Worm (Caenorhabditis elegans): ENCODE measurements around the gene enri-1.

enri-1 gene

DNA sequence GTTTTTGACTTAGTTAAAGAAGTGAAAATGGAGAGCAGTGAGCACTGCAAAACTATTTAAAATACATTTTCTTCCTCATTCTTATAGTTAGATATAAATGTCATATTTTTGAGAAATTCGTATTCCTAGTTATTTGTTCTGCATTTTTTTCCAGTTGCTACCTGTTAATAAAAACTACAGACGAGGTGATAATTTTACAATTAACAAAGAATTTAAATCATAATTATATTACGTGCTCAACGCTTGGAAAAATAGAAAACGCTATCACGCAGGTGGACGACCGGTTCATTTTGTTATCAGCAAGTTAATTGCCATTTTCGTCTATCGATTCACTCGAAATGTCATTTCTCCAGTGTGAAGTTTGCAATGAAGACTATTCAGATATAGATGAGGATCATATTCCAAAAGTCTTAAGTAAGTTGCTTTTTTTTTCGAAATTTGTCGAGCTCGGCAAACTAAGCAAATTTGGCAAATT lies 23.5 kb downstream of the enri-1 start, which contains the start of the genes ZK1240.5 and ZK1240.9:
Gene ZK1240.5, minus strand, starts transcription at position 51 of the 475 bp plus-strand sequence.
Gene ZK1240.9, plus strand, starts transcription at position 307 of the 475 bp plus-strand sequence.
- TF ChIP-seq tab-1 (GFP tag; IDR thresholded peaks at IDR 0.05) (no peak), ref-1 (GFP tag; conservative IDR thresholded peaks at IDR 0.05) (no peak), T22C8.4 (GFP tag; IDR thresholded peaks at IDR 0.05) (no peak), klf-2 (GFP tag; conservative IDR thresholded peaks at IDR 0.05) (no peak), med-1 (GFP tag; optimal IDR thresholded peaks at IDR 0.05; ENCODE audit: insufficient read depth) (no peak), flt-1 (GFP tag; IDR thresholded peaks at IDR 0.05) (no peak), ztf-29 (GFP tag; IDR thresholded peaks at IDR 0.05) (no peak), ztf-23 (GFP tag; IDR thresholded peaks at IDR 0.05) (no peak), cog-1 (tag; optimal IDR thresholded peaks at IDR 0.05) (no peak)

DNA sequence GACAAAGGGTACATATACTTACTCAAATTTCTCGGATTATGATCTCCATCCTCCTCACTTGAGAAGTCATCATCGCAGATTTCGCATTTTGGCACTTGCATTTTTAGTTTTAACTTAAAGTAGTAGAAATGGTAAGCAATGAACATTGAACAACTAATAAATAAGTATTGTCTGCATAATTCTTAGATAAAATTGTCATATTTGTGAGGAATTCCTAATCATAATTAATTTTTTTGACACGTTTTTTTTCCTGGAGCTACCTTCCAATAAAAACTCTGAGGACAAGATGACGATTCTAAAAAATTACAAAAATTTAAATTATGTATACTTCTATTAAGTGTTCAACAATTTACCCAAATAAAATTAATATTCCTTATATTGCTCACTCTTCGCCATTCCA lies 28.7 kb downstream of the enri-1 start, which contains the start of the genes trim-21 and B0281.1:
Gene trim-21, minus strand, starts transcription at position 101 of the 400 bp plus-strand sequence.
Gene B0281.1, plus strand, starts transcription at position 321 of the 400 bp plus-strand sequence.
- TF ChIP-seq flt-1 (GFP tag; IDR thresholded peaks at IDR 0.05): no peak
- TF ChIP-seq T22C8.4 (GFP tag; IDR thresholded peaks at IDR 0.05): no peak
- TF ChIP-seq med-1 (GFP tag; optimal IDR thresholded peaks at IDR 0.05; ENCODE audit: insufficient read depth): no peak
- no peak for TF ChIP-seq ref-1 (GFP tag; conservative IDR thresholded peaks at IDR 0.05)

DNA sequence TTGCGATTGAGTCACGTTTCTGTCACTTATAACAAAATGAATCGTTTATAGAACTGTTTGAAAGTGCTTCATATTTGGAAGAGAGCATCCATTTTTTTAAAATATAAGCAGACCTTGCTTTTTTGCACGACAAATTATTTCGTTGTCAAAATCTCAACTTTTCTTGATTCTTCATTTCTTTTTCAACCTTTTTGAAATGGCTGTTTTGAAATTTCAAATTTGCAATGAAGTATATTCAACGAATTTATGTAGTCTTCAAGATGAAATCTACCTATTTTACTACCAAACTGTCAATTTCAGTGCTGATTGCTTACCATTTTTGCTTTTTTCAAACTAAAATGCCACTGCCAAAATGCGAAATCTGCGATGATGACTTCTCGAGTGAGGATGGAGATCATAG lies 34.7 kb downstream of the enri-1 start, which contains the start of gene B0281.3:
Gene B0281.3, plus strand, starts transcription at position 301 of the 400 bp plus-strand sequence.
- TF ChIP-seq med-1 (GFP tag; optimal IDR thresholded peaks at IDR 0.05; ENCODE audit: insufficient read depth): no peak

DNA sequence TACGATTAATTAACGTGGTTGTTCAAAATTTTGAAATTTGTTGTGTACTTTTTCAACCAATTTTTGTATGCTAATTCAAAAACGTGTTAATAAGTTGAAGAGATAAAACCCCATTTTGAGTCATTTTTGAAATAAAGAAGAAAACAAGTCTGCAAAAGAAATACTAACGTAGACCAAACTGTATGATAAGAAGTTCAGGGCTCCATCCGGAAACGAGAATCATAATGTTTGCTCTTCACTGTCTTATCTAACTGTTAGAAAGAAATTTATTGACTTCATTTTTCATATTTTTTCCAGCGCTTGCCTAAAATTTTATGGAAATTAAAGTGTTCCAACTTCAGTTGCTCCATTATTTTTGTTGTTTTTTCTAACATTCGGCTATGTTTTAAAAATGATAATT lies 35.9 kb downstream of the enri-1 start:
- TF ChIP-seq flt-1 (GFP tag; IDR thresholded peaks at IDR 0.05) (no peak), klf-2 (GFP tag; conservative IDR thresholded peaks at IDR 0.05) (no peak), ztf-29 (GFP tag; IDR thresholded peaks at IDR 0.05) (no peak), tab-1 (GFP tag; IDR thresholded peaks at IDR 0.05) (no peak), cog-1 (tag; optimal IDR thresholded peaks at IDR 0.05) (no peak)

DNA sequence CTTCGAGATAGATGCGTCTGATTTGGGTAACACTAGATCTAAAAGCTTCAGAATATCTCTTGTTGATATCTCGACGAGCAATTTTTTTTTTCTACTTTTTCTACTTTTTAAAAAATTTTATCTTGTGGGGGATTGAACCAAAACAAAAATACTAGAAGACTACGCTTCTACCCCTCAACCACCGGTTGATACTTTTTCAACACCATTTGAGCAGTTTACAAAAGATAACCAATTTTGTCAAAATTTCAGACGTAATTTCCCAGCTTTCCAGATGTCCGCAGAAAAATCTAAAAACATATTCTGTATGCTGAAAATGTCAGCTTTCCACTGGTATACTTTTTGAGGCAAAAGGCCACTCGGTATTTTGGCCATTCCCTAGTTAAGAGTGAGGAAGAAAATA lies 36.8 kb downstream of the enri-1 start:
- TF ChIP-seq cog-1 (tag; optimal IDR thresholded peaks at IDR 0.05): no peak
- TF ChIP-seq ztf-29 (GFP tag; IDR thresholded peaks at IDR 0.05): no peak
- no peak for TF ChIP-seq flt-1 (GFP tag; IDR thresholded peaks at IDR 0.05)
- TF ChIP-seq klf-2 (GFP tag; conservative IDR thresholded peaks at IDR 0.05): no peak
- no peak for TF ChIP-seq med-1 (GFP tag; optimal IDR thresholded peaks at IDR 0.05; ENCODE audit: insufficient read depth)

DNA sequence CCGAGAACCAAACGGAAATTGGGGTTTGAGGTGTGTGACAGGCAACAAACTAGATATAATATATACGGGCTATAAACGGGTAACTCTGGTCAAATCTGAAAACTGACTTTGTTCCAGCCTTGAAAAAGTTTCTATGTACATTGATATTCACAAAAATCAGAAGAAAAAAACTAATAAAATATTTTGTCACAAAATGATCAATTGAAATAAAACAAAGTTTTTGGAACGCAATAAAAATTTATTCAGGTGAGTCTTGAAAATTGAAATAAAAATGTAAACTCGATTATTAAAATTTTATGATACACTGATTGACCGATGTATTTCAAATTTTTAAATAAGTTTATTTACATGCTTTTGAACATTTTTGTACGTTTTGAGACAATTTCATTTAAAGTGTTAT lies 39.1 kb downstream of the enri-1 start, which contains the start of gene B0281.6:
Gene B0281.6, minus strand, starts transcription at position 101 of the 400 bp plus-strand sequence.
- no peak for TF ChIP-seq ztf-29 (GFP tag; IDR thresholded peaks at IDR 0.05)
- no peak for TF ChIP-seq T22C8.4 (GFP tag; IDR thresholded peaks at IDR 0.05)
- no peak for TF ChIP-seq klf-2 (GFP tag; conservative IDR thresholded peaks at IDR 0.05)
- no peak for TF ChIP-seq med-1 (GFP tag; optimal IDR thresholded peaks at IDR 0.05; ENCODE audit: insufficient read depth)
- TF ChIP-seq cog-1 (tag; optimal IDR thresholded peaks at IDR 0.05): no peak
- no peak for TF ChIP-seq ref-1 (GFP tag; conservative IDR thresholded peaks at IDR 0.05)
- TF ChIP-seq tab-1 (GFP tag; IDR thresholded peaks at IDR 0.05): no peak
- no peak for TF ChIP-seq flt-1 (GFP tag; IDR thresholded peaks at IDR 0.05)
- no peak for TF ChIP-seq ztf-23 (GFP tag; IDR thresholded peaks at IDR 0.05)

DNA sequence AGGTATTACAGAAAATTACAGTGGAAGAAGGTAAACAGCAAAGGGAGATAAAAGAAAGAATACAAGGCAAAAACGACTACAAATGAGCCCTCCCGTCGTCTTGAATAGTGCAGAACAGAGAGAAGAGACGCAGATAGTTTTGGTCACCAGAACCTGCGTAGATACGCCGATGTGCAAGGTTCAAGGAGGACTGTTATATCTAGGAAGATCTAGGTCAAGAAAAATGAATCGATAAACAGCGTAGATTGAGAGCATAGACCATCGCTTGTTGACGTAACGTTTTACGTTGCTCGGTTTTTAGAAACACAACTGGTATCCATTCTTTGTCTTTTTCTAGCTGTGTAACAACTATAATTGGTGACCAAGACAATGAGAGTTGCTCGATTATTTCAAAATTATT lies 40.6 kb downstream of the enri-1 start, which contains the start of gene B0281.5:
Gene B0281.5, minus strand, starts transcription at position 101 of the 400 bp plus-strand sequence.
- TF ChIP-seq T22C8.4 (GFP tag; IDR thresholded peaks at IDR 0.05) (no peak), ztf-23 (GFP tag; IDR thresholded peaks at IDR 0.05) (no peak), ztf-29 (GFP tag; IDR thresholded peaks at IDR 0.05) (no peak), klf-2 (GFP tag; conservative IDR thresholded peaks at IDR 0.05) (no peak), cog-1 (tag; optimal IDR thresholded peaks at IDR 0.05) (no peak)

DNA sequence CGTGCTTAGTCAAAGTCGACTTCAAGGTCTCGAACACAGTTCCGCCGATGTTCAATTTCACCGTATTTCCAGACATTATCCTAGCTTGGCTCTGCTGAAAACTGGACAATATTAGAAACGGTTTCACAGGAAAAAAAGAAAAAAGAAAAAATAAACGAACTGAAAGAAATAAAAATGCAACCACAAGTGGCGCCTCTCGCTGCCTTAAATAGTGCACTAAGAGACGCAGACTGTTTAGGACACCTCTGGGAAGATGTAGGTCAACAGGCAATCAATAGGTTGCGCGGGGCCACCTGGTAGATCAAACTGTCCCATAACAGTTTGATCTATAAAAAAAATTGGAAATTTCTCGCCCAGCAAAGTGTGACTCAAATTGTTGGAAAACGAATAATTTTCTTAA lies 42.7 kb downstream of the enri-1 start, which contains the start of gene B0281.4:
Gene B0281.4, minus strand, starts transcription at position 101 of the 400 bp plus-strand sequence.
- TF ChIP-seq med-1 (GFP tag; optimal IDR thresholded peaks at IDR 0.05; ENCODE audit: insufficient read depth) (no peak), tab-1 (GFP tag; IDR thresholded peaks at IDR 0.05) (no peak), cog-1 (tag; optimal IDR thresholded peaks at IDR 0.05) (no peak), flt-1 (GFP tag; IDR thresholded peaks at IDR 0.05) (no peak), ztf-29 (GFP tag; IDR thresholded peaks at IDR 0.05) (no peak), T22C8.4 (GFP tag; IDR thresholded peaks at IDR 0.05) (no peak), ref-1 (GFP tag; conservative IDR thresholded peaks at IDR 0.05) (no peak), klf-2 (GFP tag; conservative IDR thresholded peaks at IDR 0.05) (no peak), ztf-23 (GFP tag; IDR thresholded peaks at IDR 0.05) (no peak)

DNA sequence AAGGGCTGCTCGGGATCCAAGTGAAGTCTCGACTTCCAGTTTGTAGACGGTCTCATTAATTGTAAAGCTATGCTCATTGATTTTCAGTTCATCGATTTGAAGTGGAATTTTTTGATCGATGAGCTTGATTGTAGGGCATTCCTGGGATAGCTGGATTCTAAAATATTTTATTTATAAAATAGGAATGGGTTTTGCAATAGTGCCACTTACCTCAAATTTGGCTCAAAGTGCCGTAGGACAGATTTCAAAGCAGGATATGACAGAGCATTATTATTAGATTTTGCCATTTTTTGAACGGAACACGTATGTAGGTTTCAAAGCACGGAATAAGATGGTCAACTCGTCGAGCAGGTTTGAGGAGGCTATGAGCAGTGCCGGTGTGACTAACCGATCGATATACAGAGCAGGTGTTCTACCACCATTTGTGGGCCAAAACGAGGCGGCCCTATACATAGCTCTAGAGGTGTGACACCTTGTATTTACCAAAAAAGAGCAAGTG lies 45.5 kb downstream of the enri-1 start, which contains the start of gene fbxc-25:
Gene fbxc-25, minus strand, starts transcription at position 449 of the 499 bp plus-strand sequence.
- TF ChIP-seq cog-1 (tag; optimal IDR thresholded peaks at IDR 0.05): no peak
- no peak for TF ChIP-seq klf-2 (GFP tag; conservative IDR thresholded peaks at IDR 0.05)
- no peak for TF ChIP-seq tab-1 (GFP tag; IDR thresholded peaks at IDR 0.05)
- no peak for TF ChIP-seq ref-1 (GFP tag; conservative IDR thresholded peaks at IDR 0.05)
- TF ChIP-seq ztf-29 (GFP tag; IDR thresholded peaks at IDR 0.05): no peak
- TF ChIP-seq flt-1 (GFP tag; IDR thresholded peaks at IDR 0.05): no peak
- TF ChIP-seq T22C8.4 (GFP tag; IDR thresholded peaks at IDR 0.05): no peak
- no peak for TF ChIP-seq med-1 (GFP tag; optimal IDR thresholded peaks at IDR 0.05; ENCODE audit: insufficient read depth)

DNA sequence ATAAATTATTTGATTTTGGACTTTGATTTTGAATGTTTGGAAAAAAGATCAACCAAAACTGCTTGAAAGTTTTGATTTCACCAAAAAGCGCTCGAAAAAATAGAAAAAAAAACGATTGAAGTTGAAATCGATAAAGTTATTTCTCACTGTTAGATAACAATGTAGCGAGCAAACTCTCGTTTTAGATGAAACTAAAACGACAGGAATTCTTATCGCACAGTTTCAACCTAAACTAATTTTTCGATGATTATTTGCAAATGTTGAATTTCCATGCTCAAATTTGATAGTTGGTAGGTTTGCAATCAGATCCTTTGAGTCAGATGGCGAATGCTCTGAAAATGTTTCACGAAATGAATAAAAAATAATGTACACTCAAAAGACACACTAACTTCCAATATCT lies 48.9 kb downstream of the enri-1 start:
- TF ChIP-seq cog-1 (tag; optimal IDR thresholded peaks at IDR 0.05): no peak
- no peak for TF ChIP-seq flt-1 (GFP tag; IDR thresholded peaks at IDR 0.05)
- no peak for TF ChIP-seq ref-1 (GFP tag; conservative IDR thresholded peaks at IDR 0.05)
- TF ChIP-seq klf-2 (GFP tag; conservative IDR thresholded peaks at IDR 0.05): no peak
- no peak for TF ChIP-seq ztf-23 (GFP tag; IDR thresholded peaks at IDR 0.05)
- TF ChIP-seq ztf-29 (GFP tag; IDR thresholded peaks at IDR 0.05): no peak
- no peak for TF ChIP-seq med-1 (GFP tag; optimal IDR thresholded peaks at IDR 0.05; ENCODE audit: insufficient read depth)
